Worm (Caenorhabditis elegans): Measurements from ENCODE around the gene F46H5.4.
A peak's percentile ranks its signal among the peaks of the same experiment; 100 is the strongest.

The F46H5.4 gene

DNA sequence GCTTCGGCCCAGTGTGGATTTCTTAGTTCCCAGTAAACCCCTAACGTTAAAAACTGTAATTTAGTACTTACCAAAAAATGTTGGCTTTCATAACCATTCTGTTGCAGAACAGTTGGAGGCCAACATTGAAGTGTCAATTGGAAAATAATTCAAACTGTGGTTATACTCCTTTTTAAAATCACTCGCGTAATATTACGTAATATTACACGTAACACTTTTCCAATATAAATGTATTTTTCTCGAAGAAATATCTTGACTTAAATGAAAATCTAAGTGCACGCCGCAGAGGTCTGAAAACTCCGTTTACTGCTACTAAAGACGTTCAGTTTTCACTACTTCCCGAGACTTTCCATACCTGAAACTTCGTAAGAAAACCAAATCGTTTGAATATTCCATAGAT lies 50.2 kb downstream of the F46H5.4 start:
- TF ChIP-seq zip-8 (tag; optimal IDR thresholded peaks at IDR 0.05): peak; percentile 95
- no peak for TF ChIP-seq ceh-39 (tag; optimal IDR thresholded peaks at IDR 0.05)

DNA sequence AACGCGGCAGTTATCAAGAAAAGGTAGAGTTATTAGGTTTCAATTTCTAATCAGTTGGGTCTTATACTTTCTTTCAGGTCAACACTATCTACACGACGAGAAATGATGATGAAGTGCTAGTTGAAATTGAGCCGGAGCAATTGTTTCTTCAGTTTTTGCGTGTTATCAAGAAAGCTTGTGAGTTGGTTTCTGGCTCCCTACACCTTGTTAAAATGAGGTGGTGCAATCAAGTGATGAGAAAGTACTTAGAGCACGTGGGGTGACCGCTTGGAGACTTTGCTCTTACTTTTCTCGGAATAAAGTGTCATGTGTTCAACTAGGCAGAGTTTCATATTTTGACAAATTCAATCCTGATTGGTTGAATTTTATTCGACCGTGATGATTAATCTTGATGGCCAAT lies 53.9 kb downstream of the F46H5.4 start:
- TF ChIP-seq hlh-1 (tag; optimal IDR thresholded peaks at IDR 0.05) (no peak), unc-39 (tag; optimal IDR thresholded peaks at IDR 0.05) (no peak), nhr-76 (tag; optimal IDR thresholded peaks at IDR 0.05) (no peak), cnd-1 (tag; optimal IDR thresholded peaks at IDR 0.05) (no peak), ztf-11 (tag; optimal IDR thresholded peaks at IDR 0.05) (no peak)

DNA sequence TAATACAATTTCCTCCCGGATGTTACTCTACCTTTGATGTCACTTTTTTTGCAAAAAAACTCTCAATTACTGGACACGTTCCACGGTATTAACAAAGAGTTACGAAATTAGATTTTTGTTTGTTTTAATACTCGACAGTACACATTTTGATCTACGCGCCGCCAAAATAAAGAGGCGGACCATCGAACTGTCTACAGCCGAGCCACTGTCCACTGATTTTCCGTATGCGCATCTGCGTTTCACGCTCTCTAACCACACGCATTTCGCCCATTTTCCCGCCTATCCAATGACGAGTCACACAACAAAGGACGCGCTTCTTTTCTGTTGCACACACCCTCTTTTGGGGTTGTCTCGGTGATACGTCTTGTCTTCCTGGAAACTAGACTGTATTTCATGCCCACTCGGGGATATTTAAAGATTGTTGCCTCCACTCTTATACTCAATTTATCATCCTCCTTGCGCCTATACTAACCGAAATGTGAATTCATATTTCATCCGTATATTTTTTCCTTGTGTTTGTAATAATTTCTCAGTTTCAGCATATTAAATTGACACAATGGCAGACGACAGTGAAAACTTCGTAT lies 54.5 kb downstream of the F46H5.4 start, which contains the start of gene C55B6.1:
Gene C55B6.1, plus strand, starts transcription at position 534 of the 584 bp plus-strand sequence.
- no peak for TF ChIP-seq flh-1 (GFP tag; optimal IDR thresholded peaks at IDR 0.05)
